Fruit fly (Drosophila melanogaster): Measurements from ENCODE around the gene primo-2.
A peak's percentile ranks its signal among the peaks of the same experiment; 100 is the strongest.

primo-2 gene

DNA sequence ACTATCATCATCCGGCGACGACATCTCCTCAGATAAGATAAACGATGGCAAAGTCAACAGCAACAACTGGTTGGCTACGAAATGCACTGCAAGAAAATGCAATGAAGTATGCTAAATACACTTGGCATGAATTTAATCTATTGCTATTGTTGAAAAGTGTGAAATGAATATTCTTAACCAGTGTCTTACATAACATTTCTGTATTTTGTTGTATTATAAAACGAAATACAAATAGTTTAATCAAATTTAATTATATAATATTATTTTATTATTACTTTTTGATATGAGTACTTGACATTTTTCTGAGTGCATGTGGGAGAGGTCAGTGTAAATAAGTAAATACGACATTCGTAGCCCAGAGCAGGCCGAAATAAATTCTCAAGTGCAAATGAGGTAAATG is 1.9 kb upstream of the primo-2 start (continued):
- TF ChIP-seq insv (GFP tag; optimal IDR thresholded peaks at IDR 0.05), result no peak
- TF ChIP-seq Ssrp (tag; optimal IDR thresholded peaks at IDR 0.05), result peak; percentile 49
- peak; percentile 8 for TF ChIP-seq CG18619 (GFP tag; optimal IDR thresholded peaks at IDR 0.05)
- TF ChIP-seq CG7987 (GFP tag; optimal IDR thresholded peaks at IDR 0.05), result no peak
- no peak for TF ChIP-seq CG3065 (GFP tag; optimal IDR thresholded peaks at IDR 0.05)
- no peak for TF ChIP-seq CG12744 (GFP tag; optimal IDR thresholded peaks at IDR 0.05)
- TF ChIP-seq CG4854 (GFP tag; optimal IDR thresholded peaks at IDR 0.05), result no peak
- TF ChIP-seq onecut (GFP tag; IDR thresholded peaks at IDR 0.05), result no peak; the same call in 1 of the 2 replicates
- TF ChIP-seq CG1647 (GFP tag; optimal IDR thresholded peaks at IDR 0.05), result no peak
- TF ChIP-seq ATbp (GFP tag; optimal IDR thresholded peaks at IDR 0.05), result peak; percentile 48
- TF ChIP-seq CG33557 (GFP tag; optimal IDR thresholded peaks at IDR 0.05), result peak; percentile 33
- TF ChIP-seq ranshi (GFP tag; IDR thresholded peaks at IDR 0.05), result no peak
- TF ChIP-seq fru (optimal IDR thresholded peaks at IDR 0.05), result no peak
- TF ChIP-seq C15 (GFP tag; IDR thresholded peaks at IDR 0.05), result no peak
- peak; percentile 66 for TF ChIP-seq Asciz (GFP tag; optimal IDR thresholded peaks at IDR 0.05)
- TF ChIP-seq CG6175 (GFP tag; IDR thresholded peaks at IDR 0.05), result no peak
- no peak for TF ChIP-seq CG34376 (GFP tag; optimal IDR thresholded peaks at IDR 0.05)
- peak; percentile 51 for TF ChIP-seq CG1233 (GFP tag; optimal IDR thresholded peaks at IDR 0.05)
- 0 out of 2 replicates have a peak, but pooled peaks have one; percentile 7 for TF ChIP-seq danr (GFP tag; IDR thresholded peaks at IDR 0.05)
- no peak for TF ChIP-seq klu (GFP tag; IDR thresholded peaks at IDR 0.05)
- no peak for TF ChIP-seq salm (tag; optimal IDR thresholded peaks at IDR 0.05)
- TF ChIP-seq Drgx (GFP tag; IDR thresholded peaks at IDR 0.05), result peak; percentile 66
- peak; percentile 16 for TF ChIP-seq lab (GFP tag; optimal IDR thresholded peaks at IDR 0.05)
- no peak for TF ChIP-seq tna (GFP tag; IDR thresholded peaks at IDR 0.05; ENCODE audit: partially characterized antibody)
- no peak for TF ChIP-seq H15 (GFP tag; IDR thresholded peaks at IDR 0.05)
- TF ChIP-seq Oli (tag; optimal IDR thresholded peaks at IDR 0.05), result peak; percentile 9
- no peak for TF ChIP-seq corto (GFP tag; optimal IDR thresholded peaks at IDR 0.05)
- no peak for TF ChIP-seq Rfx (GFP tag; IDR thresholded peaks at IDR 0.05)
- peak; percentile 58 for TF ChIP-seq CG10979 (tag; optimal IDR thresholded peaks at IDR 0.05)
- TF ChIP-seq ssp (GFP tag; IDR thresholded peaks at IDR 0.05), result no peak
- TF ChIP-seq slp2 (GFP tag; optimal IDR thresholded peaks at IDR 0.05), result no peak
- TF ChIP-seq CG2875 (GFP tag; optimal IDR thresholded peaks at IDR 0.05), result no peak
- TF ChIP-seq Vsx1 (GFP tag; optimal IDR thresholded peaks at IDR 0.05), result no peak
- TF ChIP-seq CG10147 (GFP tag; optimal IDR thresholded peaks at IDR 0.05), result no peak
- TF ChIP-seq CG42726 (GFP tag; IDR thresholded peaks at IDR 0.05; ENCODE audit: partially characterized antibody), result no peak
- TF ChIP-seq odd (GFP tag; optimal IDR thresholded peaks at IDR 0.05), result no peak
- no peak for TF ChIP-seq CG18476 (GFP tag; optimal IDR thresholded peaks at IDR 0.05)
- TF ChIP-seq HLH4C (GFP tag; IDR thresholded peaks at IDR 0.05; ENCODE audit: partially characterized antibody), result no peak
- no peak for TF ChIP-seq emc (GFP tag; optimal IDR thresholded peaks at IDR 0.05)
- no peak for TF ChIP-seq dpn (GFP tag; optimal IDR thresholded peaks at IDR 0.05)
- TF ChIP-seq chinmo (GFP tag; IDR thresholded peaks at IDR 0.05; ENCODE audit: partially characterized antibody), result no peak
- TF ChIP-seq CG1603 (tag; optimal IDR thresholded peaks at IDR 0.05), result no peak
- TF ChIP-seq BEAF-32 (GFP tag; optimal IDR thresholded peaks at IDR 0.05), result no peak
- TF ChIP-seq CG14667 (GFP tag; IDR thresholded peaks at IDR 0.05), result no peak
- TF ChIP-seq CG17328 (GFP tag; IDR thresholded peaks at IDR 0.05), result 0 out of 2 replicates have a peak, but pooled peaks have one; percentile 14
- TF ChIP-seq CG34422 (GFP tag; IDR thresholded peaks at IDR 0.05), result no peak
- TF ChIP-seq vnd (GFP tag; IDR thresholded peaks at IDR 0.05; ENCODE audit: partially characterized antibody), result no peak
- TF ChIP-seq tgo (GFP tag; IDR thresholded peaks at IDR 0.05), result no peak
- TF ChIP-seq CG12071 (GFP tag; optimal IDR thresholded peaks at IDR 0.05), result no peak
- no peak for TF ChIP-seq sqz (GFP tag; optimal IDR thresholded peaks at IDR 0.05)
- TF ChIP-seq CG10321 (GFP tag; IDR thresholded peaks at IDR 0.05), result no peak

All from whole organism, embryonic.